Fruit fly (Drosophila melanogaster) whole organism, prepupa: ENCODE data around the gene RNF220.

Experiments used
- CG16779 ChIP-seq: fragments of 200-800 bp; sonication (Bioruptor generic); optimal IDR thresholded peaks from 3 replicates; lab custom pipeline; 2017; ENCODE audit warnings: missing biosample characterization, mild to moderate bottlenecking, missing genetic modification characterization
- CG34406 ChIP-seq: fragments of 200-800 bp; sonication (Bioruptor generic); optimal IDR thresholded peaks from 3 replicates; lab custom pipeline; 2016; ENCODE audit warnings: missing biosample characterization, missing genetic modification characterization
- CG7368 ChIP-seq: fragments of 200-800 bp; sonication (Bioruptor generic); optimal IDR thresholded peaks from 3 replicates; lab custom pipeline; 2016; ENCODE audit warnings: missing biosample characterization, missing genetic modification characterization

DNA sequence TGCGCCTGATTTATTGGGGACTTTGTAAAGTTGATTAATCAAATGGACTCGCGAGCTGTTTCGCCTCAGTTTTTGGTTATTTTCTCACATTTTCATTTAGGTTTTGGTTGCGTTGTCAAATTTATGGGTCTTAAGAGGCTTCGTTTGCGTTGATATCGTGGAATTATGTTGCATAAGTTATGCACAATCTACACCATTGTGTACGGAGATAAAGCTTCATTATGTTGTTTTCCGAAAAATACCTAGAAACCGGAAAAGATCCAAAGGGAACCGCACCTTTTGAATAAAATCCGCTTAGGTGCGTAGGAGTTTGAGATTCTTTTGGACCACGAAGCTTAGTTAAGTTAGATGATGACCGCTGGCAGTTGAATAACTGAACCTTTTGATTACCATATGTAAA lies 30.9 kb upstream of the RNF220 start:
- TF ChIP-seq CG16779 (tag; lab: Kevin White, UChicago) (no peak), CG7368 (no peak), CG34406 (GFP tag; lab: Kevin White, UChicago) (no peak)
